Worm (Caenorhabditis elegans) whole organism, early embryonic: ENCODE data around the gene C05D9.3.

Source experiments
- B0310.2 ChIP-seq: sonication (generic microtip); optimal IDR thresholded peaks from 2 replicates; lab custom pipeline; 2016; ENCODE audit warnings: mild to moderate bottlenecking, missing genetic modification characterization, missing compliant biosample characterization
- F13C5.2 ChIP-seq: sonication (generic microtip); optimal IDR thresholded peaks from 2 replicates; lab custom pipeline; 2017; ENCODE audit warnings: mild to moderate bottlenecking, missing genetic modification characterization, inconsistent platforms, missing compliant biosample characterization
- aly-1 ChIP-seq: sonication (generic microtip); optimal IDR thresholded peaks from 2 replicates; lab custom pipeline; 2016; ENCODE audit warnings: missing genetic modification characterization, missing compliant biosample characterization
- ama-1 ChIP-seq: fragments of 150-350 bp; optimal IDR thresholded peaks from 2 replicates; lab custom pipeline; 2014
- ceh-13 ChIP-seq: fragments of 200-800 bp; sonication (Bioruptor generic); optimal IDR thresholded peaks from 2 replicates; lab custom pipeline; 2018; ENCODE audit warnings: mild to moderate bottlenecking, missing genetic modification characterization, missing compliant biosample characterization
- ceh-36 ChIP-seq: sonication (generic microtip); optimal IDR thresholded peaks from 2 replicates; lab custom pipeline; 2016; ENCODE audit warnings: missing genetic modification characterization, inconsistent platforms, missing compliant biosample characterization
- ets-7 ChIP-seq: sonication (generic microtip); optimal IDR thresholded peaks from 2 replicates; lab custom pipeline; 2016; ENCODE audit warnings: missing genotype, missing genetic modification characterization, missing compliant biosample characterization
- flt-1 ChIP-seq: fragments of 200-800 bp; sonication (Bioruptor generic); IDR thresholded peaks from 2 replicates; pipeline ENCODE4 v1.3.6; 2022; ENCODE audit warnings: missing genetic modification characterization, missing compliant biosample characterization
- hmbx-1 ChIP-seq: sonication (generic microtip); optimal IDR thresholded peaks from 2 replicates; lab custom pipeline; 2016; ENCODE audit warnings: mild to moderate bottlenecking, missing genetic modification characterization, missing compliant biosample characterization
- hmg-4 ChIP-seq: fragments of 200-800 bp; sonication (Bioruptor generic); optimal IDR thresholded peaks from 2 replicates; lab custom pipeline; 2018; ENCODE audit warnings: mild to moderate bottlenecking, missing genetic modification characterization, missing compliant biosample characterization
- hnd-1 ChIP-seq: sonication (generic microtip); optimal IDR thresholded peaks from 2 replicates; lab custom pipeline; 2016; ENCODE audit warnings: missing genetic modification characterization, missing compliant biosample characterization
- pes-1 ChIP-seq: fragments of 200-800 bp; sonication (Bioruptor generic); IDR thresholded peaks from 2 replicates; pipeline ENCODE4 v1.3.6; 2022; ENCODE audit warnings: missing genetic modification reagents, missing genetic modification characterization, missing compliant biosample characterization
- scrt-1 ChIP-seq: fragments of 200-800 bp; sonication (Bioruptor generic); IDR thresholded peaks from 2 replicates; pipeline ENCODE4 v1.3.6; 2022; ENCODE audit warnings: missing genetic modification characterization, missing compliant biosample characterization
- sea-1 ChIP-seq: fragments of 200-800 bp; sonication (Bioruptor generic); conservative IDR thresholded peaks from 2 replicates; pipeline ENCODE4 v1.3.6; 2022; ENCODE audit warnings: missing genetic modification characterization, missing compliant biosample characterization
- tbx-11 ChIP-seq: fragments of 200-800 bp; sonication (Bioruptor generic); IDR thresholded peaks from 2 replicates; pipeline ENCODE4 v1.3.6; 2022; ENCODE audit warnings: missing genetic modification characterization, missing compliant biosample characterization
- tbx-37 ChIP-seq: fragments of 200-800 bp; sonication (Bioruptor generic); conservative IDR thresholded peaks from 2 replicates; pipeline ENCODE4 v1.3.6; 2022; ENCODE audit warnings: missing genetic modification reagents, missing genetic modification characterization, missing compliant biosample characterization
- tra-4 ChIP-seq: sonication (generic microtip); optimal IDR thresholded peaks from 2 replicates; lab custom pipeline; 2017; ENCODE audit warnings: missing genetic modification characterization, missing compliant biosample characterization

The C05D9.3 gene

ce11 chrX:1121575-1121974, 9.9 kb downstream of the C05D9.3 start:
- TF ChIP-seq hmg-4 (GFP tag; lab: Kevin White, UChicago): no peak
- TF ChIP-seq tbx-37 (GFP tag; lab: Robert Waterston, UW): no peak

ce11 chrX:1122198-1122597, 10.5 kb downstream of the C05D9.3 start:
- no peak for TF ChIP-seq hmg-4 (GFP tag; lab: Kevin White, UChicago)
- no peak for TF ChIP-seq scrt-1 (GFP tag; lab: Robert Waterston, UW)
- TF ChIP-seq pes-1: no peak
- no peak for TF ChIP-seq hnd-1 (tag; lab: Kevin White, UChicago)
- no peak for TF ChIP-seq sea-1
- TF ChIP-seq tbx-11: no peak
- TF ChIP-seq aly-1 (tag; lab: Kevin White, UChicago): no peak
- no peak for TF ChIP-seq tbx-37 (GFP tag; lab: Robert Waterston, UW)
- no peak for TF ChIP-seq hmbx-1 (tag; lab: Kevin White, UChicago)
- no peak for TF ChIP-seq tra-4 (tag; lab: Kevin White, UChicago)
- TF ChIP-seq ceh-13 (GFP tag; lab: Kevin White, UChicago): no peak
- TF ChIP-seq ceh-36 (tag; lab: Kevin White, UChicago): no peak
- TF ChIP-seq flt-1: no peak
- TF ChIP-seq ets-7: no peak
- no peak for TF ChIP-seq ama-1 (lab: Kevin White, UChicago)
- no peak for TF ChIP-seq F13C5.2 (tag; lab: Kevin White, UChicago)
- TF ChIP-seq B0310.2 (tag; lab: Kevin White, UChicago): no peak

- TF ChIP-seq ama-1 (lab: Kevin White, UChicago) (no peak), B0310.2 (tag; lab: Kevin White, UChicago) (no peak), hmg-4 (GFP tag; lab: Kevin White, UChicago) (no peak), scrt-1 (GFP tag; lab: Robert Waterston, UW) (no peak)
These were observed 11.8 kb downstream of the C05D9.3 start for ce11 chrX:1123471-1123870.

- TF ChIP-seq ets-7 (no peak), ceh-36 (tag; lab: Kevin White, UChicago) (no peak), flt-1 (no peak), F13C5.2 (tag; lab: Kevin White, UChicago) (no peak), B0310.2 (tag; lab: Kevin White, UChicago) (no peak), scrt-1 (GFP tag; lab: Robert Waterston, UW) (no peak), hnd-1 (tag; lab: Kevin White, UChicago) (no peak), pes-1 (no peak), tbx-37 (GFP tag; lab: Robert Waterston, UW) (no peak), ceh-13 (GFP tag; lab: Kevin White, UChicago) (no peak), aly-1 (tag; lab: Kevin White, UChicago) (no peak), tbx-11 (no peak), ama-1 (lab: Kevin White, UChicago) (no peak), sea-1 (no peak), hmg-4 (GFP tag; lab: Kevin White, UChicago) (no peak), tra-4 (tag; lab: Kevin White, UChicago) (no peak), hmbx-1 (tag; lab: Kevin White, UChicago) (no peak)
These were observed 12.4 kb downstream of the C05D9.3 start, which contains the start of gene C05D9.9 for ce11 chrX:1124146-1124545. TSS of gene C05D9.9 (minus strand) at chrX:1124246.

- TF ChIP-seq tbx-37 (GFP tag; lab: Robert Waterston, UW): no peak
These were observed 13.7 kb downstream of the C05D9.3 start, which contains the start of gene lmp-2 for ce11 chrX:1125426-1125825. TSS of gene lmp-2 (plus strand) at chrX:1125615.

- no peak for TF ChIP-seq ets-7
These were observed 14.5 kb downstream of the C05D9.3 start for ce11 chrX:1126207-1126606.

ce11 chrX:1128503-1129036, 16.9 kb downstream of the C05D9.3 start, which contains the start of gene snx-1:
TSS of gene snx-1 (plus strand) at chrX:1128986.
- TF ChIP-seq F13C5.2 (tag; lab: Kevin White, UChicago): peak; percentile 24
- TF ChIP-seq hmg-4 (GFP tag; lab: Kevin White, UChicago): peak; percentile 60
- TF ChIP-seq hmbx-1 (tag; lab: Kevin White, UChicago): no peak

- TF ChIP-seq tbx-37 (GFP tag; lab: Robert Waterston, UW) (no peak), ets-7 (no peak), pes-1 (no peak), ceh-13 (GFP tag; lab: Kevin White, UChicago) (no peak), B0310.2 (tag; lab: Kevin White, UChicago) (no peak), hmg-4 (GFP tag; lab: Kevin White, UChicago) (no peak), tra-4 (tag; lab: Kevin White, UChicago) (no peak), ceh-36 (tag; lab: Kevin White, UChicago) (no peak), tbx-11 (no peak), ama-1 (lab: Kevin White, UChicago) (no peak)
These were observed 29.9 kb downstream of the C05D9.3 start for ce11 chrX:1141617-1142016.

- TF ChIP-seq B0310.2 (tag; lab: Kevin White, UChicago): no peak
- no peak for TF ChIP-seq F13C5.2 (tag; lab: Kevin White, UChicago)
- TF ChIP-seq flt-1: no peak
- no peak for TF ChIP-seq scrt-1 (GFP tag; lab: Robert Waterston, UW)
- TF ChIP-seq pes-1: no peak
- no peak for TF ChIP-seq tbx-37 (GFP tag; lab: Robert Waterston, UW)
- no peak for TF ChIP-seq tbx-11
- no peak for TF ChIP-seq sea-1
- TF ChIP-seq tra-4 (tag; lab: Kevin White, UChicago): no peak
- no peak for TF ChIP-seq hmg-4 (GFP tag; lab: Kevin White, UChicago)
- TF ChIP-seq aly-1 (tag; lab: Kevin White, UChicago): no peak
- TF ChIP-seq ets-7: no peak
- TF ChIP-seq ama-1 (lab: Kevin White, UChicago): no peak
- no peak for TF ChIP-seq hmbx-1 (tag; lab: Kevin White, UChicago)
These were observed 35.7 kb downstream of the C05D9.3 start for ce11 chrX:1147394-1147793.
